Fruit fly (Drosophila melanogaster): ENCODE results near the gene CG14130.

Gene CG14130

DNA sequence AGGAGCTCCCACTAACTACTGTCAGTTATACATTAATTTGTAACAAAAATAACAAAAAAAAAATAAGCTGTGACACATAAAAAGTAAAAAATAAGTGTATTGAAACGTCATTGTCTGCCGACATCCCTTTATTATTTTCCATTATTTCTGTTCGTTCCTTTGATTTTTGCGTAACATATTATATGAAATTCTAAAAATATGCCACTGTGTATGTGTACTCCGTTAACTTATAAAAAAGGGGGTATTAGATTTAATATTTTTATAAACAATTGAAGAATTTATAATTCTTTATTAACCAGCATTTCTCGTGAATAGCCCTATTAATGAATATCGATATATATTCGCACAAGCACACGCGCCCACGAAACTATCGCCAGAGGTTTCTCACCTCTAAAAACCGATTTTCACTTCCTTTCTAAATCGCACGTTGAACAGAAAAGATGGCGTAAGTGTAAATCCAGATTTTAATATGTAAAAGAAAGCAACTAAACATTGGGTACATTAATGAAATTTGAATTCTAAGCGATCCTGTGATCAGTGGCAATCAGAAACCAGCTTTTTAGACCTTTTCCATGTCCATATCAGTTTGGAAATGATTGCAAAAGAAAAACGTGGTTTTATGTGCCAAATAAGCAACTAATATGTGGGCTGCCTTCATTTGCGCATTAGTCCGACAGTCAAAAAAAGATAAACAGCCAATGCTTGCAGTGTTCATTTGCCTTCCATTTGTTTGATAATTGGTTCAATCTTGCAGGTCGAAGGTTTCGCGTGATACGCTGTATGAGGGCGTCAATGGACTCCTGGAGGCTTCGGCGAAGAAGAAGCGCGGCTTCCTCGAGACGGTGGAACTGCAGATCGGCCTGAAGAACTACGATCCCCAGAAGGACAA is 7.4 kb downstream of the CG14130 start, which contains the start of gene RpL10Ab (continued):
- TF ChIP-seq CG11456 (GFP tag; IDR thresholded peaks at IDR 0.05) = peak; percentile 89
- TF ChIP-seq lab (GFP tag; optimal IDR thresholded peaks at IDR 0.05) = peak; percentile 82
- peak; percentile 36 for TF ChIP-seq CG3407 (GFP tag; optimal IDR thresholded peaks at IDR 0.05)
- TF ChIP-seq CG4854 (GFP tag; optimal IDR thresholded peaks at IDR 0.05) = peak; percentile 46
- peak; percentile 38 for TF ChIP-seq fd64A (GFP tag; optimal IDR thresholded peaks at IDR 0.05)
- no peak for TF ChIP-seq bigmax (GFP tag; optimal IDR thresholded peaks at IDR 0.05)
- TF ChIP-seq CG5180 (GFP tag; optimal IDR thresholded peaks at IDR 0.05) = no peak
- TF ChIP-seq CG16813 (GFP tag; IDR thresholded peaks at IDR 0.05; ENCODE audit: partially characterized antibody) = peak; percentile 90
- TF ChIP-seq knrl (GFP tag; IDR thresholded peaks at IDR 0.05; ENCODE audit: partially characterized antibody) = peak; percentile 82
- TF ChIP-seq pros (GFP tag; optimal IDR thresholded peaks at IDR 0.05) = no peak
- peak; percentile 29 for TF ChIP-seq Oli (tag; optimal IDR thresholded peaks at IDR 0.05)
- TF ChIP-seq Max (GFP tag; optimal IDR thresholded peaks at IDR 0.05) = peak; percentile 29

DNA sequence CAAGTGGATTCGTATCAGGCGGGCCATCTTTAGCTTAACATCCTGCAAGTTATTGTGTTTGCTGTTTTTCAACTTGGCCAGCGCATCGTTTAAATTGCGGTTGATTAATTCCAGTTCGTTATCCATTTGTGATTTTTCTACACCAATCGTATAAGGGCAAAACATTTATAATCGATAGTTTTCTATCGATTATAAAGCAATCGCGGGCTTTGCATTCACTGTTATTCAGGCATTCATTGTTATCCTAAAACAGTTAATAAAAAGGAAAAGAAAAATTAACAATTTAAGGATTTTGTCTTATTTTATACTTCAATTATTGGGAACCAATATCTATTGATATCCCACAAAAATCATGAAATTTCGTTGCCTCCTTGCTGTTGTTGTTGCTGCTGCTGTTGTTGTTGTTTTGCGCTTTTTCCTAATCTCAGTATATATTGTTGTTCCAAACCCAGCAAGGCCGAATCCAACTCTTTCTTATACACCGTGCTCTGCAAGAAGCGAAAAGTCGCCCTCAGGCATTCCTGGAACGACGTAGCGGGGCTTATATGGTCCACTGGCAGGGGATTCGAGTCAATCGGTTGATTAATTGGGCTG is 10.4 kb downstream of the CG14130 start, which contains the start of gene CG32095:
Gene CG32095, minus strand, starts transcription at position 173 of the 594 bp plus-strand sequence.
- TF ChIP-seq CG2116 (GFP tag; optimal IDR thresholded peaks at IDR 0.05) (peak; percentile 72), CG6791 (GFP tag; IDR thresholded peaks at IDR 0.05; ENCODE audit: partially characterized antibody) (peak; percentile 78), hb (GFP tag; IDR thresholded peaks at IDR 0.05; ENCODE audit: partially characterized antibody) (peak; percentile 51; the same call in 1 of the 3 replicates), CG7357 (GFP tag; IDR thresholded peaks at IDR 0.05) (no peak), Fer1 (GFP tag; optimal IDR thresholded peaks at IDR 0.05) (no peak), tna (GFP tag; IDR thresholded peaks at IDR 0.05; ENCODE audit: partially characterized antibody) (peak; percentile 48; the same call in 1 of the 2 replicates), vfl (GFP tag; optimal IDR thresholded peaks at IDR 0.05) (no peak), stwl (tag; optimal IDR thresholded peaks at IDR 0.05) (peak; percentile 40), mld (GFP tag; IDR thresholded peaks at IDR 0.05; ENCODE audit: partially characterized antibody) (peak; percentile 56; the same call in 1 of the 3 replicates), Blimp-1 (GFP tag; optimal IDR thresholded peaks at IDR 0.05) (no peak), org-1 (GFP tag; optimal IDR thresholded peaks at IDR 0.05) (no peak), wdn (GFP tag; IDR thresholded peaks at IDR 0.05) (no peak), Med (GFP tag) (peak; percentile 24), CG10462 (GFP tag; optimal IDR thresholded peaks at IDR 0.05) (peak; percentile 28), CG3995 (GFP tag; optimal IDR thresholded peaks at IDR 0.05) (peak; percentile 92), CG7963 (GFP tag; IDR thresholded peaks at IDR 0.05; ENCODE audit: partially characterized antibody) (peak; percentile 57; the same call in 2 of the 3 replicates), CG11695 (GFP tag; IDR thresholded peaks at IDR 0.05) (no peak), amos (GFP tag; IDR thresholded peaks at IDR 0.05; ENCODE audit: partially characterized antibody) (peak; percentile 86), CG3407 (GFP tag; optimal IDR thresholded peaks at IDR 0.05) (no peak), E2f2 (GFP tag; IDR thresholded peaks at IDR 0.05) (peak; percentile 54), wor (GFP tag; IDR thresholded peaks at IDR 0.05) (no peak), bsh (GFP tag; optimal IDR thresholded peaks at IDR 0.05) (no peak), pzg (GFP tag; optimal IDR thresholded peaks at IDR 0.05) (peak; percentile 36), slp2 (GFP tag; optimal IDR thresholded peaks at IDR 0.05) (no peak), CG2129 (GFP tag; IDR thresholded peaks at IDR 0.05; ENCODE audit: partially characterized antibody) (peak; percentile 53), Nf-YB (GFP tag; optimal IDR thresholded peaks at IDR 0.05) (peak; percentile 78), CG30020 (tag; optimal IDR thresholded peaks at IDR 0.05) (peak; percentile 21), sna (GFP tag; IDR thresholded peaks at IDR 0.05; ENCODE audit: partially characterized antibody) (peak; percentile 90), HLH4C (GFP tag; IDR thresholded peaks at IDR 0.05; ENCODE audit: partially characterized antibody) (peak; percentile 72; the same call in 2 of the 3 replicates), zen2 (GFP tag; IDR thresholded peaks at IDR 0.05; ENCODE audit: partially characterized antibody) (peak; percentile 75), CG7928 (GFP tag; optimal IDR thresholded peaks at IDR 0.05) (no peak), Ets65A (GFP tag) (no peak), CG16813 (GFP tag; IDR thresholded peaks at IDR 0.05; ENCODE audit: partially characterized antibody) (peak; percentile 76), BEAF-32 (GFP tag; optimal IDR thresholded peaks at IDR 0.05) (peak; percentile 80)

Data from whole organism, embryonic.